Fruit fly (Drosophila melanogaster): Measurements from ENCODE around the gene CG43134.

The CG43134 gene

dm6 chrX:4247013-4247412 lies at the start of gene CG43134:
Gene CG43134, plus strand, starts transcription at chrX:4247313.
- TF ChIP-seq pdm3 (GFP tag; optimal IDR thresholded peaks at IDR 0.05) (no peak), CG8119 (GFP tag; IDR thresholded peaks at IDR 0.05) (no peak), CG10631 (GFP tag; optimal IDR thresholded peaks at IDR 0.05) (no peak), Hr39 (GFP tag; optimal IDR thresholded peaks at IDR 0.05) (no peak), CG6163 (GFP tag; IDR thresholded peaks at IDR 0.05) (no peak), Sox102F (GFP tag; optimal IDR thresholded peaks at IDR 0.05) (no peak), CG8319 (GFP tag; optimal IDR thresholded peaks at IDR 0.05) (no peak), vri (GFP tag; optimal IDR thresholded peaks at IDR 0.05) (no peak), achi (GFP tag; optimal IDR thresholded peaks at IDR 0.05) (no peak), fd59A (GFP tag; optimal IDR thresholded peaks at IDR 0.05) (no peak), CG6808 (GFP tag; optimal IDR thresholded peaks at IDR 0.05) (no peak), CG11762 (GFP tag; optimal IDR thresholded peaks at IDR 0.05; ENCODE audit: insufficient read depth) (no peak), OdsH (GFP tag; optimal IDR thresholded peaks at IDR 0.05) (no peak)

DNA sequence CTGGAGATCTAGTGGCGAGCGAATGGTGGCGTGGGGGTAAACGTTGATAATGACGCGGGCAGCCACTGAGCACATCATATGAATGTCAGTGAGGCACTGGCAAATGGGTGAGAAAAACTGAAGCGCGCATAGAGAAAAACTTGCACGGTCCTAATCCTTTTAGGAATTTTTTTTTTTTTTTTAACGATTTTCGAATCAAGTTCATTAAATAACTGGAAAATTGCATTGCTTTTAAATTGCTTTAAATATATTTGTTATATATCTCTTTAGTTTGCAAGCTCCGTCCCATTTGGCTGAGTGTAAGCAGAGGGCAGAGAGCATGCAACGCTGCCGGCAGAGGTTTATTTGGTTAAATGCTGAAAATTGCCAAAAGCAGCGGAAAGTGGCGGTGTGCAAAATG lies 49.6 kb upstream of the CG43134 start:
- TF ChIP-seq lz (GFP tag; optimal IDR thresholded peaks at IDR 0.05) (peak; percentile 61), Hr39 (GFP tag; optimal IDR thresholded peaks at IDR 0.05) (peak; percentile 57), CG31627 (GFP tag; optimal IDR thresholded peaks at IDR 0.05) (peak; percentile 50), Met (GFP tag; optimal IDR thresholded peaks at IDR 0.05) (peak; percentile 67), Lpt (GFP tag; optimal IDR thresholded peaks at IDR 0.05) (peak; percentile 50), Sox14 (GFP tag; optimal IDR thresholded peaks at IDR 0.05) (peak; percentile 66), Sox102F (GFP tag; optimal IDR thresholded peaks at IDR 0.05) (peak; percentile 43), pdm3 (GFP tag; optimal IDR thresholded peaks at IDR 0.05) (peak; percentile 77), Eip75B (GFP tag; optimal IDR thresholded peaks at IDR 0.05) (peak; percentile 66), CG11762 (GFP tag; optimal IDR thresholded peaks at IDR 0.05; ENCODE audit: insufficient read depth) (peak; percentile 61), dac (GFP tag; optimal IDR thresholded peaks at IDR 0.05) (peak; percentile 8), CG7368 (GFP tag; optimal IDR thresholded peaks at IDR 0.05) (peak; percentile 36), CG3032 (tag; optimal IDR thresholded peaks at IDR 0.05) (peak; percentile 73), CG3919 (GFP tag; optimal IDR thresholded peaks at IDR 0.05) (peak; percentile 79), fkh (GFP tag; optimal IDR thresholded peaks at IDR 0.05) (no peak), eg (GFP tag; IDR thresholded peaks at IDR 0.05) (peak; percentile 81), CG34406 (GFP tag; optimal IDR thresholded peaks at IDR 0.05) (peak; percentile 70), Ets96B (tag; optimal IDR thresholded peaks at IDR 0.05) (peak; percentile 70), Eip93F (GFP tag; optimal IDR thresholded peaks at IDR 0.05) (no peak), Smox (GFP tag; optimal IDR thresholded peaks at IDR 0.05) (peak; percentile 44), CG9139 (GFP tag; optimal IDR thresholded peaks at IDR 0.05) (peak; percentile 44), Hr4 (GFP tag; optimal IDR thresholded peaks at IDR 0.05) (peak; percentile 71), ss (GFP tag; optimal IDR thresholded peaks at IDR 0.05) (peak; percentile 27 to 38), OdsH (GFP tag; optimal IDR thresholded peaks at IDR 0.05) (peak; percentile 76), Blimp-1 (GFP tag; optimal IDR thresholded peaks at IDR 0.05) (no peak), cyc (GFP tag; optimal IDR thresholded peaks at IDR 0.05) (peak; percentile 60), CG6276 (GFP tag; optimal IDR thresholded peaks at IDR 0.05) (peak; percentile 17), CG8632 (GFP tag; optimal IDR thresholded peaks at IDR 0.05) (peak; percentile 69), CG10631 (GFP tag; optimal IDR thresholded peaks at IDR 0.05) (peak; percentile 72), CG6792 (GFP tag; optimal IDR thresholded peaks at IDR 0.05) (peak; percentile 65), fd85E (GFP tag; optimal IDR thresholded peaks at IDR 0.05) (no peak), CG6163 (GFP tag; IDR thresholded peaks at IDR 0.05) (peak; percentile 80), net (GFP tag; optimal IDR thresholded peaks at IDR 0.05) (peak; percentile 67), svp (GFP tag) (peak; percentile 78), CG6808 (GFP tag; optimal IDR thresholded peaks at IDR 0.05) (peak; percentile 71), CG8319 (GFP tag; optimal IDR thresholded peaks at IDR 0.05) (peak; percentile 52), Sox15 (GFP tag; optimal IDR thresholded peaks at IDR 0.05) (peak; percentile 34), achi (GFP tag; optimal IDR thresholded peaks at IDR 0.05) (peak; percentile 75), CG1621 (tag; optimal IDR thresholded peaks at IDR 0.05) (peak; percentile 14), salr (GFP tag; optimal IDR thresholded peaks at IDR 0.05) (peak in 1 of 2 experiments; percentile 57), CG10669 (GFP tag; optimal IDR thresholded peaks at IDR 0.05) (peak; percentile 64), CG16779 (tag; optimal IDR thresholded peaks at IDR 0.05) (peak; percentile 28), CG6854 (GFP tag; optimal IDR thresholded peaks at IDR 0.05) (no peak), CG4318 (GFP tag; optimal IDR thresholded peaks at IDR 0.05) (peak; percentile 56), CG15336 (GFP tag; IDR thresholded peaks at IDR 0.05) (peak; percentile 75)
